Worm (Caenorhabditis elegans) whole organism, L1 larva: ENCODE data around the gene cee-1.
A peak's percentile ranks its signal among the peaks of the same experiment; 100 is the strongest.

ENCODE experiments used
- C04F5.9 ChIP-seq: sonication (generic microtip); optimal IDR thresholded peaks from 2 replicates; lab custom pipeline; 2016; ENCODE audit warnings: missing genetic modification characterization, missing compliant biosample characterization
- C16A3.4 ChIP-seq: fragments of 150-350 bp; optimal IDR thresholded peaks from 2 replicates; lab custom pipeline; 2014; ENCODE audit warnings: missing biosample characterization, missing genetic modification characterization
- Y116A8C.19 ChIP-seq: sonication (generic microtip); optimal IDR thresholded peaks from 2 replicates; lab custom pipeline; 2016; ENCODE audit warnings: missing compliant biosample characterization, missing genetic modification characterization, borderline replicate concordance
- blmp-1 ChIP-seq: fragments of 150-350 bp; optimal IDR thresholded peaks from 2 replicates; lab custom pipeline; 2014; ENCODE audit warnings: missing biosample characterization, missing genetic modification characterization
- ceh-82 ChIP-seq, 3 experiments: fragments of 150-350 bp in 1 of 3; sonication (generic microtip) in 2 of 3; optimal IDR thresholded peaks; 2 replicates each; lab custom pipeline; 2014 to 2017; ENCODE audit warnings: missing biosample characterization in 3 of 3, missing genetic modification characterization in 3 of 3
- ces-1 ChIP-seq: fragments of 150-350 bp; optimal IDR thresholded peaks from 2 replicates; lab custom pipeline; 2014; ENCODE audit warnings: missing biosample characterization, missing genetic modification reagents, missing genetic modification characterization
- efl-3 ChIP-seq: fragments of 200-800 bp; sonication (Bioruptor generic); optimal IDR thresholded peaks from 2 replicates; lab custom pipeline; 2018; ENCODE audit warnings: mild to moderate bottlenecking, missing genetic modification characterization, missing compliant biosample characterization
- elt-2 ChIP-seq: sonication (generic microtip); optimal IDR thresholded peaks from 2 replicates; lab custom pipeline; 2016; ENCODE audit warnings: missing genetic modification characterization, mild to moderate bottlenecking, inconsistent platforms, missing compliant biosample characterization, missing genetic modification reagents
- fkh-4 ChIP-seq: sonication (generic microtip); optimal IDR thresholded peaks from 2 replicates; lab custom pipeline; 2016; ENCODE audit warnings: missing compliant biosample characterization, missing genetic modification characterization, borderline replicate concordance
- fkh-8 ChIP-seq: sonication (generic microtip); optimal IDR thresholded peaks from 2 replicates; lab custom pipeline; 2016; ENCODE audit warnings: mild to moderate bottlenecking, missing genetic modification characterization, missing compliant biosample characterization
- hlh-17 ChIP-seq: fragments of 200-800 bp; sonication (Bioruptor generic); optimal IDR thresholded peaks from 2 replicates; lab custom pipeline; 2018; ENCODE audit warnings: missing genetic modification characterization, mild to moderate bottlenecking, missing compliant biosample characterization, moderate library complexity, borderline replicate concordance
- irx-1 ChIP-seq: sonication (generic microtip); optimal IDR thresholded peaks from 2 replicates; lab custom pipeline; 2016; ENCODE audit warnings: missing genetic modification characterization, missing compliant biosample characterization
- isw-1 ChIP-seq: fragments of 200-800 bp; sonication (Bioruptor generic); IDR thresholded peaks from 2 replicates; pipeline ENCODE4 v1.3.6; 2022; ENCODE audit warnings: missing genetic modification characterization, missing compliant biosample characterization
- jun-1 ChIP-seq: fragments of 150-350 bp; optimal IDR thresholded peaks from 2 replicates; lab custom pipeline; 2014; ENCODE audit warnings: missing biosample characterization, missing genetic modification reagents, missing genetic modification characterization
- lin-14 ChIP-seq: fragments of 200-800 bp; sonication (Bioruptor generic); optimal IDR thresholded peaks from 2 replicates; lab custom pipeline; 2018; ENCODE audit warnings: mild to moderate bottlenecking, missing genetic modification characterization, moderate library complexity, missing compliant biosample characterization
- lir-3 ChIP-seq: sonication (generic microtip); optimal IDR thresholded peaks from 2 replicates; lab custom pipeline; 2016; ENCODE audit warnings: mild to moderate bottlenecking, missing genetic modification characterization, moderate library complexity, missing compliant biosample characterization; ENCODE audit not compliant: poor library complexity
- lsy-2 ChIP-seq, 2 experiments: fragments of 150-350 bp; optimal IDR thresholded peaks; 2 replicates each; lab custom pipeline; 2014; ENCODE audit warnings: missing biosample characterization in 2 of 2, missing genetic modification characterization in 2 of 2
- mab-9 ChIP-seq: fragments of 200-800 bp; sonication (Bioruptor generic); IDR thresholded peaks from 2 replicates; pipeline ENCODE4 v1.3.6; 2022; ENCODE audit warnings: missing genetic modification reagents, missing genetic modification characterization, missing compliant biosample characterization
- mef-2 ChIP-seq: fragments of 150-350 bp; optimal IDR thresholded peaks from 2 replicates; lab custom pipeline; 2014; ENCODE audit warnings: missing biosample characterization, missing genetic modification characterization
- nhr-19 ChIP-seq: fragments of 200-800 bp; sonication (Bioruptor generic); conservative IDR thresholded peaks from 2 replicates; pipeline ENCODE4 v1.3.6; 2022; ENCODE audit warnings: missing genetic modification characterization, missing compliant biosample characterization
- nhr-20 ChIP-seq: sonication (generic microtip); optimal IDR thresholded peaks from 2 replicates; lab custom pipeline; 2016; ENCODE audit warnings: mild to moderate bottlenecking, missing genetic modification characterization, missing compliant biosample characterization
- nhr-28 ChIP-seq: fragments of 150-350 bp; optimal IDR thresholded peaks from 2 replicates; lab custom pipeline; 2014; ENCODE audit warnings: missing biosample characterization, missing genetic modification characterization
- nhr-76 ChIP-seq: sonication (generic microtip); optimal IDR thresholded peaks from 2 replicates; lab custom pipeline; 2017; ENCODE audit warnings: missing biosample characterization, missing genetic modification characterization
- nhr-77 ChIP-seq: fragments of 150-350 bp; optimal IDR thresholded peaks from 2 replicates; lab custom pipeline; 2014; ENCODE audit warnings: missing biosample characterization, missing genetic modification characterization
- nhr-84 ChIP-seq: sonication (generic microtip); optimal IDR thresholded peaks from 2 replicates; lab custom pipeline; 2017; ENCODE audit warnings: missing biosample characterization, missing genetic modification characterization
- nhr-85 ChIP-seq: sonication (generic microtip); peaks from one replicate; lab custom pipeline; 2016; ENCODE audit warnings: missing genetic modification characterization, inconsistent platforms, missing compliant biosample characterization
- snu-23 ChIP-seq: sonication (generic microtip); optimal IDR thresholded peaks from 2 replicates; lab custom pipeline; 2016; ENCODE audit warnings: missing genetic modification characterization, missing compliant biosample characterization
- sox-4 ChIP-seq: sonication (generic microtip); optimal IDR thresholded peaks from 2 replicates; lab custom pipeline; 2016; ENCODE audit warnings: missing genetic modification characterization, missing compliant biosample characterization
- sptf-1 ChIP-seq: fragments of 150-350 bp; optimal IDR thresholded peaks from 2 replicates; lab custom pipeline; 2014; ENCODE audit warnings: missing biosample characterization, missing genetic modification characterization
- tbx-2 ChIP-seq: sonication (generic microtip); optimal IDR thresholded peaks from 2 replicates; lab custom pipeline; 2016; ENCODE audit warnings: missing genetic modification characterization, missing compliant biosample characterization
- tlp-1 ChIP-seq: fragments of 150-350 bp; optimal IDR thresholded peaks from 2 replicates; lab custom pipeline; 2014; ENCODE audit warnings: missing biosample characterization, missing genetic modification characterization
- unc-62 ChIP-seq: fragments of 150-350 bp; optimal IDR thresholded peaks from 2 replicates; lab custom pipeline; 2014; ENCODE audit warnings: missing biosample characterization, missing genetic modification reagents, missing genetic modification characterization
- vab-15 ChIP-seq: sonication (generic microtip); optimal IDR thresholded peaks from 2 replicates; lab custom pipeline; 2017; ENCODE audit warnings: missing genotype, mild to moderate bottlenecking, missing genetic modification characterization, missing compliant biosample characterization
- xbp-1 ChIP-seq: sonication (generic microtip); optimal IDR thresholded peaks from 2 replicates; lab custom pipeline; 2016; ENCODE audit warnings: missing genetic modification characterization, missing compliant biosample characterization
- ztf-4 ChIP-seq: fragments of 150-350 bp; optimal IDR thresholded peaks from 2 replicates; lab custom pipeline; 2014; ENCODE audit warnings: missing biosample characterization, missing genetic modification characterization

The cee-1 gene

ce11 chrIII:4906365-4906764, 6.1 kb upstream of the cee-1 start (continued):
- TF ChIP-seq jun-1 (tag; lab: Kevin White, UChicago) (no peak), nhr-28 (tag; lab: Kevin White, UChicago) (no peak), nhr-85 (tag; lab: Kevin White, UChicago) (peak; percentile 8), efl-3 (GFP tag; lab: Kevin White, UChicago) (no peak), xbp-1 (no peak), Y116A8C.19 (no peak)

- TF ChIP-seq tbx-2 (tag; lab: Kevin White, UChicago) (no peak), unc-62 (GFP tag; lab: Kevin White, UChicago) (no peak), efl-3 (GFP tag; lab: Kevin White, UChicago) (no peak), ces-1 (GFP tag; lab: Kevin White, UChicago) (no peak), C04F5.9 (tag; lab: Kevin White, UChicago) (no peak), blmp-1 (tag; lab: Kevin White, UChicago) (no peak), nhr-76 (tag; lab: Kevin White, UChicago) (no peak), C16A3.4 (tag; lab: Kevin White, UChicago) (no peak)
Measured at ce11 chrIII:4906896-4907295, 5.6 kb upstream of the cee-1 start, which contains the start of gene rom-1. Gene rom-1 (plus strand): TSS chrIII:4907196.

- TF ChIP-seq fkh-8 (tag; lab: Kevin White, UChicago): no peak
- no peak for TF ChIP-seq lin-14 (GFP tag; lab: Kevin White, UChicago)
- TF ChIP-seq fkh-4: no peak
- TF ChIP-seq mef-2 (tag; lab: Kevin White, UChicago): no peak
- no peak for TF ChIP-seq efl-3 (GFP tag; lab: Kevin White, UChicago)
- no peak for TF ChIP-seq nhr-76 (tag; lab: Kevin White, UChicago)
- no peak for TF ChIP-seq ceh-82 (tag; optimal IDR thresholded peaks at IDR 0.05; lab: Kevin White, UChicago)
- no peak for TF ChIP-seq sptf-1 (tag; lab: Kevin White, UChicago)
- no peak for TF ChIP-seq irx-1 (tag; lab: Kevin White, UChicago)
- TF ChIP-seq, all 84 proteins: peak for 0
Measured at ce11 chrIII:4909938-4910337, 2.6 kb upstream of the cee-1 start, which contains the start of gene F26F4.12. Gene F26F4.12 (minus strand): TSS chrIII:4910038.

- TF ChIP-seq sox-4 (tag; lab: Kevin White, UChicago): no peak
- no peak for TF ChIP-seq irx-1 (tag; lab: Kevin White, UChicago)
- TF ChIP-seq elt-2 (tag; lab: Kevin White, UChicago): no peak
- TF ChIP-seq snu-23 (GFP tag; lab: Kevin White, UChicago): no peak
- TF ChIP-seq lsy-2 (tag; optimal IDR thresholded peaks at IDR 0.05; lab: Kevin White, UChicago): no peak
- TF ChIP-seq nhr-76 (tag; lab: Kevin White, UChicago): no peak
- no peak for TF ChIP-seq nhr-19 (GFP tag; lab: Robert Waterston, UW)
- no peak for TF ChIP-seq nhr-84
- TF ChIP-seq Y116A8C.19: no peak
- TF ChIP-seq nhr-77: no peak
- TF ChIP-seq xbp-1: no peak
- no peak for TF ChIP-seq mef-2 (tag; lab: Kevin White, UChicago)
- TF ChIP-seq vab-15 (tag; lab: Kevin White, UChicago): no peak
- no peak for TF ChIP-seq hlh-17 (GFP tag; lab: Kevin White, UChicago)
- TF ChIP-seq lir-3: no peak
- no peak for TF ChIP-seq isw-1 (GFP tag; lab: Robert Waterston, UW)
- no peak for TF ChIP-seq mab-9
Measured at ce11 chrIII:4910956-4911355, 1.5 kb upstream of the cee-1 start, which contains the start of gene F26F4.2. Gene F26F4.2 (plus strand): TSS chrIII:4911256.

ce11 chrIII:4913736-4914135, 1.2 kb downstream of the cee-1 start:
- TF ChIP-seq isw-1 (GFP tag; lab: Robert Waterston, UW) (no peak), nhr-84 (no peak), efl-3 (GFP tag; lab: Kevin White, UChicago) (no peak), tbx-2 (tag; lab: Kevin White, UChicago) (no peak), fkh-8 (tag; lab: Kevin White, UChicago) (no peak), snu-23 (GFP tag; lab: Kevin White, UChicago) (no peak), ztf-4 (tag; lab: Kevin White, UChicago) (no peak), nhr-20 (no peak), sox-4 (tag; lab: Kevin White, UChicago) (no peak), nhr-76 (tag; lab: Kevin White, UChicago) (no peak), tlp-1 (tag; lab: Kevin White, UChicago) (no peak), mab-9 (no peak), nhr-28 (tag; lab: Kevin White, UChicago) (no peak)
